Worm (Caenorhabditis elegans) whole organism, L4 larva: ENCODE measurements around the gene dao-3.
A peak's percentile ranks its signal among the peaks of the same experiment; 100 is the strongest.

ENCODE experiments used
- T20F7.1 ChIP-seq: fragments of 200-800 bp; sonication (Bioruptor generic); optimal IDR thresholded peaks from 2 replicates; lab custom pipeline; 2018; ENCODE audit warnings: mild to moderate bottlenecking, missing genetic modification characterization, missing compliant biosample characterization
- T26A8.4 ChIP-seq: fragments of 200-800 bp; sonication (Bioruptor generic); IDR thresholded peaks from 2 replicates; pipeline ENCODE4 v1.3.6; 2022; ENCODE audit warnings: missing genetic modification characterization, missing compliant biosample characterization
- ZK337.2 ChIP-seq: fragments of 200-800 bp; sonication (Bioruptor generic); IDR thresholded peaks from 2 replicates; pipeline ENCODE4 v1.3.6; 2022; ENCODE audit warnings: missing genetic modification reagents, missing genetic modification characterization, missing compliant biosample characterization
- ZK546.5 ChIP-seq, 2 experiments: sonication (generic microtip); optimal IDR thresholded peaks; 2 replicates each; lab custom pipeline; 2017; ENCODE audit warnings: missing biosample characterization in 2 of 2, missing genetic modification characterization in 2 of 2
- aha-1 ChIP-seq: fragments of 150-350 bp; peaks from one replicate; lab custom pipeline; 2014; ENCODE audit warnings: missing biosample characterization, missing genetic modification characterization
- ama-1 ChIP-seq: fragments of 150-350 bp; optimal IDR thresholded peaks from 2 replicates; lab custom pipeline; 2014; ENCODE audit warnings: inconsistent platforms, mixed read lengths
- attf-4 ChIP-seq: sonication (generic microtip); optimal IDR thresholded peaks from 3 replicates; lab custom pipeline; 2017; ENCODE audit warnings: missing biosample characterization, missing genetic modification characterization
- ceh-20 ChIP-seq: fragments of 200-800 bp; sonication (Bioruptor generic); IDR thresholded peaks from 2 replicates; pipeline ENCODE4 v1.3.6; 2022; ENCODE audit warnings: missing genetic modification reagents, missing genetic modification characterization, missing compliant biosample characterization
- ceh-28 ChIP-seq: fragments of 150-350 bp; optimal IDR thresholded peaks from 2 replicates; lab custom pipeline; 2014; ENCODE audit warnings: missing biosample characterization, missing genetic modification reagents, missing genetic modification characterization
- ceh-32 ChIP-seq: sonication (generic microtip); optimal IDR thresholded peaks from 2 replicates; lab custom pipeline; 2016; ENCODE audit warnings: mild to moderate bottlenecking, missing genetic modification characterization, missing compliant biosample characterization; ENCODE audit not compliant: poor library complexity
- ceh-62 ChIP-seq: sonication (generic microtip); optimal IDR thresholded peaks from 2 replicates; lab custom pipeline; 2017; ENCODE audit warnings: missing biosample characterization, missing genetic modification characterization
- daf-16 ChIP-seq, 3 experiments: sonication (generic microtip); optimal IDR thresholded peaks; 2 replicates each; lab custom pipeline; 2016 to 2017; ENCODE audit warnings: missing genetic modification characterization in 3 of 3, missing genetic modification reagents in 3 of 3, mild to moderate bottlenecking in 2 of 3, missing compliant biosample characterization in 2 of 3, missing biosample characterization in 1 of 3, moderate library complexity in 1 of 3
- daf-19 ChIP-seq: fragments of 200-800 bp; sonication (Bioruptor generic); conservative IDR thresholded peaks from 2 replicates; pipeline ENCODE4 v1.3.6; 2022; ENCODE audit warnings: missing genetic modification characterization, missing compliant biosample characterization
- dmd-6 ChIP-seq: fragments of 200-800 bp; sonication (Bioruptor generic); IDR thresholded peaks from 2 replicates; pipeline ENCODE4 v1.3.6; 2022; ENCODE audit warnings: missing genetic modification reagents, missing genetic modification characterization, missing compliant biosample characterization
- dve-1 ChIP-seq: sonication (generic microtip); optimal IDR thresholded peaks from 2 replicates; lab custom pipeline; 2017; ENCODE audit warnings: antibody characterized with exemption, mild to moderate bottlenecking, missing genetic modification characterization, missing compliant biosample characterization; ENCODE audit not compliant: insufficient read depth
- fos-1 ChIP-seq: fragments of 150-350 bp; optimal IDR thresholded peaks from 2 replicates; lab custom pipeline; 2014; ENCODE audit warnings: missing biosample characterization, missing genetic modification characterization
- hlh-11 ChIP-seq: fragments of 200-800 bp; sonication (Bioruptor generic); optimal IDR thresholded peaks from 2 replicates; lab custom pipeline; 2018; ENCODE audit warnings: mild to moderate bottlenecking, missing genetic modification characterization, missing compliant biosample characterization
- hlh-30 ChIP-seq: sonication (generic microtip); optimal IDR thresholded peaks from 2 replicates; lab custom pipeline; 2017; ENCODE audit warnings: antibody characterized with exemption, mild to moderate bottlenecking, missing genetic modification characterization, missing compliant biosample characterization; ENCODE audit not compliant: insufficient read depth
- lin-1 ChIP-seq: fragments of 200-800 bp; sonication (Bioruptor generic); IDR thresholded peaks from 2 replicates; pipeline ENCODE4 v1.3.6; 2022; ENCODE audit warnings: missing genetic modification reagents, missing genetic modification characterization, missing compliant biosample characterization
- lin-39 ChIP-seq: fragments of 150-350 bp; optimal IDR thresholded peaks from 2 replicates; lab custom pipeline; 2014; ENCODE audit warnings: missing biosample characterization, missing genetic modification reagents, missing genetic modification characterization
- lir-3 ChIP-seq: sonication (generic microtip); optimal IDR thresholded peaks from 2 replicates; lab custom pipeline; 2016; ENCODE audit warnings: mild to moderate bottlenecking, missing genetic modification characterization, missing compliant biosample characterization
- mdl-1 ChIP-seq, 2 experiments: fragments of 150-350 bp in 1 of 2; sonication (generic microtip) in 1 of 2; optimal IDR thresholded peaks; 2 replicates each; lab custom pipeline; 2014 to 2017; ENCODE audit warnings: missing biosample characterization in 2 of 2, missing genetic modification characterization in 2 of 2
- mep-1 ChIP-seq: fragments of 150-350 bp; sonication (generic microtip); optimal IDR thresholded peaks from 3 replicates; lab custom pipeline; 2014; ENCODE audit warnings: missing biosample characterization, missing genetic modification characterization
- nhr-10 ChIP-seq: fragments of 150-350 bp; optimal IDR thresholded peaks from 2 replicates; lab custom pipeline; 2014; ENCODE audit warnings: missing biosample characterization, missing genetic modification characterization
- nhr-102 ChIP-seq: sonication (generic microtip); optimal IDR thresholded peaks from 2 replicates; lab custom pipeline; 2016; ENCODE audit warnings: mild to moderate bottlenecking, missing genetic modification characterization, moderate library complexity, missing compliant biosample characterization
- nhr-11 ChIP-seq: fragments of 150-350 bp; optimal IDR thresholded peaks from 2 replicates; lab custom pipeline; 2014; ENCODE audit warnings: missing biosample characterization, missing genetic modification characterization
- nhr-237 ChIP-seq: sonication (generic microtip); optimal IDR thresholded peaks from 2 replicates; lab custom pipeline; 2017; ENCODE audit warnings: missing biosample characterization, missing genetic modification characterization
- nhr-28 ChIP-seq: fragments of 150-350 bp; optimal IDR thresholded peaks from 2 replicates; lab custom pipeline; 2014; ENCODE audit warnings: missing biosample characterization, missing genetic modification characterization
- nhr-41 ChIP-seq: fragments of 200-800 bp; sonication (Bioruptor generic); IDR thresholded peaks from 2 replicates; pipeline ENCODE4 v1.3.6; 2022; ENCODE audit warnings: missing genetic modification reagents, missing genetic modification characterization, missing compliant biosample characterization
- nhr-48 ChIP-seq: sonication (generic microtip); optimal IDR thresholded peaks from 2 replicates; lab custom pipeline; 2016; ENCODE audit warnings: mild to moderate bottlenecking, missing genetic modification characterization, missing compliant biosample characterization
- nhr-77 ChIP-seq: fragments of 150-350 bp; optimal IDR thresholded peaks from 2 replicates; lab custom pipeline; 2014; ENCODE audit warnings: missing biosample characterization, missing genetic modification characterization
- pha-4 ChIP-seq, 2 experiments: fragments of 150-350 bp in 1 of 2; fragments of 200-800 bp in 1 of 2; sonication (Bioruptor generic) in 1 of 2; IDR thresholded peaks in 1 of 2; optimal IDR thresholded peaks in 1 of 2; 2 replicates each; pipeline versions ENCODE4 v1.3.6 to Lab custom; 2014 to 2022; ENCODE audit warnings: missing genetic modification characterization in 2 of 2, missing genetic modification reagents in 2 of 2, missing biosample characterization in 1 of 2, missing compliant biosample characterization in 1 of 2
- php-3 ChIP-seq: fragments of 200-800 bp; sonication (Bioruptor generic); IDR thresholded peaks from 2 replicates; pipeline ENCODE4 v1.3.6; 2022; ENCODE audit warnings: missing genetic modification reagents, missing genetic modification characterization, missing compliant biosample characterization
- pqm-1 ChIP-seq: sonication (generic microtip); optimal IDR thresholded peaks from 2 replicates; lab custom pipeline; 2017; ENCODE audit warnings: missing biosample characterization, missing genetic modification characterization
- set-16 ChIP-seq: fragments of 200-800 bp; sonication (Bioruptor generic); IDR thresholded peaks from 2 replicates; pipeline ENCODE4 v1.3.6; 2022; ENCODE audit warnings: missing genetic modification reagents, missing genetic modification characterization, missing compliant biosample characterization
- skn-1 ChIP-seq: fragments of 150-350 bp; optimal IDR thresholded peaks from 2 replicates; lab custom pipeline; 2014; ENCODE audit warnings: missing biosample characterization, missing genetic modification characterization
- spr-3 ChIP-seq: fragments of 200-800 bp; sonication (Bioruptor generic); optimal IDR thresholded peaks from 2 replicates; lab custom pipeline; 2018; ENCODE audit warnings: mild to moderate bottlenecking, missing genetic modification characterization, missing compliant biosample characterization
- tag-97 ChIP-seq: fragments of 200-800 bp; sonication (Bioruptor generic); IDR thresholded peaks from 2 replicates; pipeline ENCODE4 v1.3.6; 2022; ENCODE audit warnings: missing genetic modification characterization, missing compliant biosample characterization
- unc-39 ChIP-seq: sonication (generic microtip); optimal IDR thresholded peaks from 2 replicates; lab custom pipeline; 2017; ENCODE audit warnings: missing biosample characterization, missing genetic modification characterization
- unc-62 ChIP-seq, 3 experiments: fragments of 150-350 bp in 1 of 3; sonication (generic microtip); optimal IDR thresholded peaks in 2 of 3; peaks in 1 of 3; 1 replicate in 1 of 3; 2 replicates in 2 of 3; lab custom pipeline; 2014 to 2017; ENCODE audit warnings: missing biosample characterization in 3 of 3, missing genetic modification characterization in 3 of 3, missing genetic modification reagents in 3 of 3, missing genotype in 1 of 3
- zfp-2 ChIP-seq: sonication (generic microtip); optimal IDR thresholded peaks from 2 replicates; lab custom pipeline; 2016; ENCODE audit warnings: mild to moderate bottlenecking, missing genetic modification characterization, missing compliant biosample characterization
- zfp-3 ChIP-seq: fragments of 200-800 bp; sonication (Bioruptor generic); conservative IDR thresholded peaks from 2 replicates; pipeline ENCODE4 v1.3.6; 2022; ENCODE audit warnings: missing genetic modification reagents, missing genetic modification characterization, missing compliant biosample characterization
- zip-2 ChIP-seq: fragments of 150-350 bp; optimal IDR thresholded peaks from 2 replicates; lab custom pipeline; 2014; ENCODE audit warnings: missing biosample characterization, missing genetic modification characterization

dao-3 gene

DNA sequence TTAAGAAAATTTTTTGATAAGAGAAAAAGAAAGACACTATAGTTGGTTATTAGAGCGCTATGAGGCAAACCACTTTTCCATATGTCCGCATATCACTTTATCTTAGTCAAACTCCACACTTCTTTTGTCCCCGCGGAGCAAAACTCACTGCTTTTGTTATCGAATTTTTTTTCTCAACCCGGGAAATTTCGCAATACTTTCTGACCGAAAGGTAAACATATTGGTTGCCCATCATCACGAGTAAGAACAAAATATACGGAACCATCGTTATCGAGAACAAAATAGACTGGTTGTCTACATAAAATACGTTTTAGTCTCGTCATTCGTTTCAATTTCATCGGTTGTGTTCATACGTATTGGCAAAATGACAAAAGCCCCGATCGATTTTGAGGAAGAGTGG is 17.1 kb downstream of the dao-3 start, which contains the start of gene C18A11.1:
TSS of gene C18A11.1 (plus strand) at position 36 of the 400 bp plus-strand sequence.
- TF ChIP-seq nhr-102 (tag; lab: Kevin White, UChicago), result peak; percentile 25
- no peak for TF ChIP-seq lir-3 (tag; lab: Kevin White, UChicago)
- no peak for TF ChIP-seq ama-1 (lab: Kevin White, UChicago)
- TF ChIP-seq zfp-3 (GFP tag; lab: Robert Waterston, UW), result no peak
- TF ChIP-seq nhr-48, result peak; percentile 54
- peak; percentile 80 for TF ChIP-seq hlh-11 (tag; lab: Kevin White, UChicago)
- peak in 1 of 2 experiments; percentile 22 for TF ChIP-seq unc-62 (GFP tag; optimal IDR thresholded peaks at IDR 0.05 in 1 of 2; lab: Kevin White, UChicago)
- no peak for TF ChIP-seq unc-62 (tag; optimal IDR thresholded peaks at IDR 0.05; lab: Kevin White, UChicago)
- peak; percentile 38 for TF ChIP-seq T20F7.1 (GFP tag; lab: Kevin White, UChicago)
- no peak for TF ChIP-seq zip-2
- TF ChIP-seq dve-1 (tag; lab: Kevin White, UChicago), result peak; percentile 75
- TF ChIP-seq pha-4 (GFP tag; IDR thresholded peaks at IDR 0.05; lab: Robert Waterston, UW), result no peak
- peak; percentile 39 for TF ChIP-seq pha-4 (tag; optimal IDR thresholded peaks at IDR 0.05; lab: Kevin White, UChicago)
- TF ChIP-seq nhr-11 (tag; lab: Kevin White, UChicago), result no peak
- no peak for TF ChIP-seq ceh-20 (GFP tag; lab: Robert Waterston, UW)
- TF ChIP-seq daf-16 (GFP tag; optimal IDR thresholded peaks at IDR 0.05; lab: Kevin White, UChicago), result peak in 1 of 2 experiments; percentile 28
- peak; percentile 96 for TF ChIP-seq daf-16 (tag; optimal IDR thresholded peaks at IDR 0.05; lab: Kevin White, UChicago)
- peak in 1 of 2 experiments; percentile 13 for TF ChIP-seq mdl-1 (tag; optimal IDR thresholded peaks at IDR 0.05; lab: Kevin White, UChicago)
- TF ChIP-seq nhr-77 (tag; lab: Kevin White, UChicago), result peak; percentile 74
- no peak for TF ChIP-seq attf-4 (tag; lab: Kevin White, UChicago)
- no peak for TF ChIP-seq tag-97
- TF ChIP-seq pqm-1, result peak; percentile 29
- TF ChIP-seq nhr-28 (tag; lab: Kevin White, UChicago), result peak; percentile 84
- no peak for TF ChIP-seq daf-19 (GFP tag; lab: Robert Waterston, UW)
- no peak for TF ChIP-seq T26A8.4 (GFP tag; lab: Robert Waterston, UW)
- no peak for TF ChIP-seq nhr-10 (tag; lab: Kevin White, UChicago)
- 0 out of 2 replicates have a peak, but pooled peaks have one; percentile 31 for TF ChIP-seq lin-1 (GFP tag; lab: Robert Waterston, UW)
- TF ChIP-seq set-16 (GFP tag; lab: Robert Waterston, UW), result no peak
- TF ChIP-seq unc-39 (tag; lab: Kevin White, UChicago), result no peak
- TF ChIP-seq hlh-30, result peak; percentile 54
- TF ChIP-seq nhr-237 (tag; lab: Kevin White, UChicago), result no peak
- peak; percentile 72 for TF ChIP-seq dmd-6 (GFP tag; lab: Robert Waterston, UW)
- peak; percentile 11 for TF ChIP-seq ceh-28
- TF ChIP-seq php-3 (GFP tag; lab: Robert Waterston, UW), result 0 out of 2 replicates have a peak, but pooled peaks have one; percentile 7
- TF ChIP-seq mep-1 (tag; lab: Kevin White, UChicago), result peak; percentile 54
- no peak for TF ChIP-seq fos-1

DNA sequence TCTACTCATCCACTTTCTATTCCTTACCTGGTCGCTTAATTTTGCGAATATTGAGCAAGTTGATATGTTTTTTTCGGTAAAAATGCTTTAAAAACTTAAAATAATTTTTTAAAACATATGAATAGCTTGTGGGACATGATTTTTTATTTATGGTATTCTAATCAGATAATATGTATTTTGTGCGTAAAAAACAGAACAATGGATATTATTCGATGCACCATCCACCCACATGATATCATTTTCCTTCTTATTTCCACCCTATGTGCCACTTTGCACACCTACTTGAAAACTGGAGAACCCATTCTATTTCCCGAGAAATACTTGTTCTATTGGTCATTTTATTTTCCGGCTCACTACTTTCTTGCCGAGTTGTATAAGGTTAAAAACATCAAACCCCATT is 19.1 kb downstream of the dao-3 start, which contains the start of gene C18A11.2:
TSS of gene C18A11.2 (plus strand) at position 301 of the 400 bp plus-strand sequence.
- TF ChIP-seq ZK546.5 (tag; optimal IDR thresholded peaks at IDR 0.05; lab: Kevin White, UChicago) (no peak), zfp-2 (tag; lab: Kevin White, UChicago) (no peak), ceh-32 (tag; lab: Kevin White, UChicago) (no peak), nhr-237 (tag; lab: Kevin White, UChicago) (no peak), hlh-30 (no peak)

DNA sequence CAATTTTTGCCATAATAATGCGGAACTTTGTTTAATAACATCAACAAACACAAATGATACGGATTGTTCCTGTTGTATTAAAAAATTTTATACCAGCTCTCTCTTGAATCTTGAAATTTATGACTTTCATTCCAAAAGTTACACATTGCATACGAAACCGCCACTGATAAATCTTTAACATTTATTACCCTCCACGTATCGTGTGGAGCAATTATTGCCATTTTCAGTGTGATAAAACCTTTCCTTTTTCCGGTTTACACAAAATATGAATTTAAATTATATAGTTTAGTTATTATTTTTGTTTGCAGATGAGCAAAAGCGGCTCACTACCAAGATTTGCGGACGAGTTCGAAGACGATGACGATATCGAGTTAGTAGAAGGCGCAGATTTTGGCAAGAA is 25.5 kb downstream of the dao-3 start, which contains the start of gene C18A11.3:
TSS of gene C18A11.3 (plus strand) at position 301 of the 400 bp plus-strand sequence.
- TF ChIP-seq nhr-77 (tag; lab: Kevin White, UChicago), result no peak
- peak; percentile 28 for TF ChIP-seq pqm-1
- no peak for TF ChIP-seq nhr-41 (GFP tag; lab: Robert Waterston, UW)
- TF ChIP-seq skn-1, result no peak
- TF ChIP-seq dve-1 (tag; lab: Kevin White, UChicago), result peak; percentile 22
- no peak for TF ChIP-seq attf-4 (tag; lab: Kevin White, UChicago)
- TF ChIP-seq nhr-11 (tag; lab: Kevin White, UChicago), result no peak
- TF ChIP-seq ceh-62, result no peak
- TF ChIP-seq aha-1, result no peak
- no peak for TF ChIP-seq spr-3
- TF ChIP-seq nhr-237 (tag; lab: Kevin White, UChicago), result no peak
- no peak for TF ChIP-seq ceh-28
- peak; percentile 49; the same call in 1 of the 2 replicates for TF ChIP-seq php-3 (GFP tag; lab: Robert Waterston, UW)
- TF ChIP-seq lin-39 (tag; lab: Kevin White, UChicago), result no peak
- no peak for TF ChIP-seq ZK337.2 (GFP tag; lab: Robert Waterston, UW)
- no peak for TF ChIP-seq dmd-6 (GFP tag; lab: Robert Waterston, UW)
